Fruit fly (Drosophila melanogaster) whole organism, embryonic: ENCODE results near the gene Dbx.

Experiments used
- Antp ChIP-seq: fragments of 200-800 bp; sonication (Bioruptor generic); optimal IDR thresholded peaks from 3 replicates; lab custom pipeline; 2016; ENCODE audit warnings: missing biosample characterization, missing genetic modification characterization
- Atf3 ChIP-seq: fragments of 200-800 bp; sonication (Bioruptor generic); optimal IDR thresholded peaks from 3 replicates; lab custom pipeline; 2016; ENCODE audit warnings: missing biosample characterization, missing genetic modification characterization
- BEAF-32 ChIP-seq: fragments of 200-800 bp; sonication (Bioruptor generic); optimal IDR thresholded peaks from 3 replicates; lab custom pipeline; 2017; ENCODE audit warnings: missing biosample characterization, missing genetic modification characterization, mild to moderate bottlenecking, moderate library complexity, missing genetic modification reagents
- CG10321 ChIP-seq: fragments of 200-800 bp; sonication (Bioruptor generic); IDR thresholded peaks from 2 replicates; pipeline ENCODE4 v1.3.6; 2022; ENCODE audit warnings: missing biosample characterization, missing genetic modification characterization
- CG10543 ChIP-seq: fragments of 200-800 bp; sonication (Bioruptor generic); optimal IDR thresholded peaks from 3 replicates; lab custom pipeline; 2017; ENCODE audit warnings: missing biosample characterization, mild to moderate bottlenecking, missing genetic modification characterization, moderate library complexity
- CG11247 ChIP-seq: fragments of 200-800 bp; sonication (Bioruptor generic); IDR thresholded peaks from 2 replicates; pipeline ENCODE4 v1.3.6; 2022; ENCODE audit warnings: missing biosample characterization, missing genetic modification characterization
- CG11560 ChIP-seq: fragments of 200-800 bp; sonication (Bioruptor generic); IDR thresholded peaks from 3 replicates; pipeline ENCODE4 v1.3.6; 2022; ENCODE audit warnings: missing biosample characterization, missing genetic modification characterization
- CG12659 ChIP-seq: fragments of 200-800 bp; sonication (Bioruptor generic); optimal IDR thresholded peaks from 3 replicates; lab custom pipeline; 2017; ENCODE audit warnings: mild to moderate bottlenecking, missing biosample characterization, missing genetic modification reagents, missing genetic modification characterization
- CG12769 ChIP-seq: fragments of 200-800 bp; sonication (Bioruptor generic); optimal IDR thresholded peaks from 2 replicates; lab custom pipeline; 2019; ENCODE audit warnings: missing biosample characterization, mild to moderate bottlenecking, missing genetic modification characterization, moderate library complexity
- CG13296 ChIP-seq: fragments of 200-800 bp; sonication (Bioruptor generic); optimal IDR thresholded peaks from 3 replicates; lab custom pipeline; 2018; ENCODE audit warnings: missing biosample characterization, mild to moderate bottlenecking, missing genetic modification characterization
- CG17802 ChIP-seq: fragments of 200-800 bp; sonication (Bioruptor generic); optimal IDR thresholded peaks from 2 replicates; lab custom pipeline; 2018; ENCODE audit warnings: missing biosample characterization, mild to moderate bottlenecking, missing genetic modification characterization, moderate library complexity
- CG3281 ChIP-seq: fragments of 200-800 bp; sonication (Bioruptor generic); optimal IDR thresholded peaks from 3 replicates; lab custom pipeline; 2017; ENCODE audit warnings: missing biosample characterization, mild to moderate bottlenecking, missing genetic modification characterization
- CG4424 ChIP-seq: fragments of 200-800 bp; sonication (Bioruptor generic); optimal IDR thresholded peaks from 3 replicates; lab custom pipeline; 2016; ENCODE audit warnings: missing biosample characterization, missing genetic modification characterization
- CG5953 ChIP-seq: fragments of 200-800 bp; sonication (Bioruptor generic); IDR thresholded peaks from 2 replicates; pipeline ENCODE4 v1.3.6; 2022; ENCODE audit warnings: missing biosample characterization, missing genetic modification characterization
- CG6813 ChIP-seq: fragments of 200-800 bp; sonication (Bioruptor generic); optimal IDR thresholded peaks from 2 replicates; lab custom pipeline; 2017; ENCODE audit warnings: missing biosample characterization, missing genetic modification characterization, mild to moderate bottlenecking, moderate library complexity, missing genetic modification reagents
- CG7271 ChIP-seq: fragments of 200-800 bp; sonication (Bioruptor generic); optimal IDR thresholded peaks from 2 replicates; lab custom pipeline; 2018; ENCODE audit warnings: missing biosample characterization, mild to moderate bottlenecking, missing genetic modification characterization, moderate library complexity
- CG7556 ChIP-seq: fragments of 200-800 bp; sonication (Bioruptor generic); optimal IDR thresholded peaks from 2 replicates; lab custom pipeline; 2017; ENCODE audit warnings: missing biosample characterization, mild to moderate bottlenecking, missing genetic modification characterization
- CG7987 ChIP-seq: fragments of 200-800 bp; sonication (Bioruptor generic); optimal IDR thresholded peaks from 2 replicates; lab custom pipeline; 2018; ENCODE audit warnings: missing biosample characterization, mild to moderate bottlenecking, missing genetic modification characterization, moderate library complexity
- CG8388 ChIP-seq: fragments of 200-800 bp; sonication (Bioruptor generic); optimal IDR thresholded peaks from 2 replicates; lab custom pipeline; 2019; ENCODE audit warnings: missing biosample characterization, mild to moderate bottlenecking, missing genetic modification characterization, moderate library complexity
- CG9727 ChIP-seq: fragments of 200-800 bp; sonication (Bioruptor generic); optimal IDR thresholded peaks from 3 replicates; lab custom pipeline; 2017; ENCODE audit warnings: missing biosample characterization, mild to moderate bottlenecking, missing genetic modification characterization
- CTCF ChIP-seq: fragments of 200-800 bp; sonication (Bioruptor generic); optimal IDR thresholded peaks from 2 replicates; lab custom pipeline; 2017; ENCODE audit warnings: missing biosample characterization, mild to moderate bottlenecking, missing genetic modification characterization, moderate library complexity
- Chrac-16 ChIP-seq: fragments of 200-800 bp; sonication (Bioruptor generic); optimal IDR thresholded peaks from 3 replicates; lab custom pipeline; 2016; ENCODE audit warnings: missing biosample characterization, missing genetic modification characterization
- CoRest ChIP-seq: fragments of 200-800 bp; sonication (Bioruptor generic); optimal IDR thresholded peaks from 3 replicates; lab custom pipeline; 2018; ENCODE audit warnings: missing biosample characterization, mild to moderate bottlenecking, missing genetic modification characterization, moderate library complexity
- Ets65A ChIP-seq: fragments of 200-800 bp; sonication (Bioruptor generic); peaks from one replicate; lab custom pipeline; 2016; ENCODE audit warnings: missing biosample characterization, missing genetic modification characterization
- Fer1 ChIP-seq: fragments of 200-800 bp; sonication (Bioruptor generic); optimal IDR thresholded peaks from 2 replicates; lab custom pipeline; 2017; ENCODE audit warnings: missing biosample characterization, mild to moderate bottlenecking, missing genetic modification characterization
- HLH54F ChIP-seq: fragments of 200-800 bp; sonication (Bioruptor generic); optimal IDR thresholded peaks from 3 replicates; lab custom pipeline; 2016; ENCODE audit warnings: missing biosample characterization, missing genetic modification characterization
- Hmr ChIP-seq: fragments of 200-800 bp; sonication (Bioruptor generic); optimal IDR thresholded peaks from 3 replicates; lab custom pipeline; 2017; ENCODE audit warnings: mild to moderate bottlenecking, missing biosample characterization, missing genetic modification reagents, missing genetic modification characterization
- Hr3 ChIP-seq: fragments of 200-800 bp; sonication (Bioruptor generic); optimal IDR thresholded peaks from 3 replicates; lab custom pipeline; 2016; ENCODE audit warnings: missing biosample characterization, missing genetic modification characterization
- Hr78 ChIP-seq, 2 experiments: fragments of 200-800 bp in 1 of 2; fragments of >200 bp in 1 of 2; sonication (Bioruptor generic) in 1 of 2; optimal IDR thresholded peaks; 2 replicates each; lab custom pipeline; 2017 to 2019; ENCODE audit warnings: missing biosample characterization in 2 of 2, missing genetic modification characterization in 2 of 2, mild to moderate bottlenecking in 1 of 2, moderate library complexity in 1 of 2
- MBD-R2 ChIP-seq: fragments of 200-800 bp; sonication (Bioruptor generic); IDR thresholded peaks from 2 replicates; pipeline ENCODE4 v1.3.6; 2022; ENCODE audit warnings: missing biosample characterization, missing genetic modification characterization
- Max ChIP-seq: fragments of 200-800 bp; sonication (Bioruptor generic); optimal IDR thresholded peaks from 2 replicates; lab custom pipeline; 2016; ENCODE audit warnings: missing biosample characterization, mild to moderate bottlenecking, missing genetic modification characterization
- Mes4 ChIP-seq: fragments of 200-800 bp; sonication (Bioruptor generic); optimal IDR thresholded peaks from 2 replicates; lab custom pipeline; 2016; ENCODE audit warnings: missing biosample characterization, missing genetic modification characterization
- Nf-YC ChIP-seq: fragments of 200-800 bp; optimal IDR thresholded peaks from 3 replicates; lab custom pipeline; 2019; ENCODE audit warnings: missing biosample characterization, mild to moderate bottlenecking, missing genetic modification characterization, moderate library complexity
- Six4 ChIP-seq: fragments of 200-800 bp; sonication (Bioruptor generic); optimal IDR thresholded peaks from 2 replicates; lab custom pipeline; 2016; ENCODE audit warnings: missing biosample characterization, missing genetic modification characterization
- Ssrp ChIP-seq: fragments of 200-800 bp; sonication (Bioruptor generic); optimal IDR thresholded peaks from 2 replicates; lab custom pipeline; 2018; ENCODE audit warnings: missing biosample characterization, mild to moderate bottlenecking, missing genetic modification characterization, moderate library complexity
- TFAM ChIP-seq: fragments of 200-800 bp; sonication (Bioruptor generic); optimal IDR thresholded peaks from 2 replicates; lab custom pipeline; 2017; ENCODE audit warnings: missing biosample characterization, missing genetic modification characterization, inconsistent platforms
- al ChIP-seq: fragments of 200-800 bp; sonication (Bioruptor generic); IDR thresholded peaks from 2 replicates; pipeline ENCODE4 v1.3.6; 2022; ENCODE audit warnings: missing biosample characterization, missing genetic modification characterization
- crc ChIP-seq: fragments of 200-800 bp; sonication (Bioruptor generic); optimal IDR thresholded peaks from 2 replicates; lab custom pipeline; 2016; ENCODE audit warnings: missing biosample characterization, missing genetic modification characterization
- croc ChIP-seq: fragments of 200-800 bp; sonication (Bioruptor generic); conservative IDR thresholded peaks from 3 replicates; pipeline ENCODE4 v1.3.6; 2022; ENCODE audit warnings: missing biosample characterization, missing genetic modification characterization
- en ChIP-seq: fragments of 200-800 bp; sonication (Bioruptor generic); optimal IDR thresholded peaks from 2 replicates; lab custom pipeline; 2016; ENCODE audit warnings: missing biosample characterization, missing genetic modification characterization
- esg ChIP-seq: fragments of 200-800 bp; sonication (Bioruptor generic); conservative IDR thresholded peaks from 2 replicates; pipeline ENCODE4 v1.3.6; 2022; ENCODE audit warnings: missing biosample characterization, missing genetic modification characterization
- gcm ChIP-seq: fragments of 200-800 bp; sonication (Bioruptor generic); optimal IDR thresholded peaks from 2 replicates; lab custom pipeline; 2019; ENCODE audit warnings: missing biosample characterization, mild to moderate bottlenecking, missing genetic modification characterization, moderate library complexity
- knrl ChIP-seq: fragments of 200-800 bp; sonication (Bioruptor generic); IDR thresholded peaks from 3 replicates; pipeline ENCODE4 v1.3.6; 2022; ENCODE audit warnings: missing biosample characterization, missing genetic modification characterization; ENCODE audit not compliant: partially characterized antibody
- lbe ChIP-seq: fragments of 200-800 bp; sonication (Bioruptor generic); optimal IDR thresholded peaks from 2 replicates; lab custom pipeline; 2016; ENCODE audit warnings: missing biosample characterization, mild to moderate bottlenecking, missing genetic modification characterization
- maf-S ChIP-seq: fragments of 200-800 bp; sonication (Bioruptor generic); optimal IDR thresholded peaks from 2 replicates; lab custom pipeline; 2016; ENCODE audit warnings: missing biosample characterization, missing genetic modification characterization
- phol ChIP-seq: fragments of 200-800 bp; sonication (Bioruptor generic); optimal IDR thresholded peaks from 3 replicates; lab custom pipeline; 2018; ENCODE audit warnings: missing biosample characterization, mild to moderate bottlenecking, missing genetic modification characterization, moderate library complexity
- sc ChIP-seq, 3 experiments: fragments of >200 bp in 2 of 3; fragments of 200-800 bp in 1 of 3; sonication (Bioruptor generic) in 1 of 3; optimal IDR thresholded peaks; 2 replicates in 2 of 3; 3 replicates in 1 of 3; lab custom pipeline; 2017; ENCODE audit warnings: mild to moderate bottlenecking in 1 of 3, missing biosample characterization in 1 of 3, missing genetic modification characterization in 1 of 3, missing genetic modification reagents in 1 of 3
- slp2 ChIP-seq: fragments of 200-800 bp; sonication (Bioruptor generic); optimal IDR thresholded peaks from 2 replicates; lab custom pipeline; 2016; ENCODE audit warnings: missing biosample characterization, missing genetic modification characterization
- sob ChIP-seq: fragments of 200-800 bp; sonication (Bioruptor generic); IDR thresholded peaks from 2 replicates; pipeline ENCODE4 v1.3.6; 2022; ENCODE audit warnings: missing biosample characterization, missing genetic modification characterization
- unc-4 ChIP-seq: fragments of 200-800 bp; sonication (Bioruptor generic); IDR thresholded peaks from 2 replicates; pipeline ENCODE4 v1.3.6; 2022; ENCODE audit warnings: missing biosample characterization, missing genetic modification characterization; ENCODE audit not compliant: partially characterized antibody

Gene Dbx

DNA sequence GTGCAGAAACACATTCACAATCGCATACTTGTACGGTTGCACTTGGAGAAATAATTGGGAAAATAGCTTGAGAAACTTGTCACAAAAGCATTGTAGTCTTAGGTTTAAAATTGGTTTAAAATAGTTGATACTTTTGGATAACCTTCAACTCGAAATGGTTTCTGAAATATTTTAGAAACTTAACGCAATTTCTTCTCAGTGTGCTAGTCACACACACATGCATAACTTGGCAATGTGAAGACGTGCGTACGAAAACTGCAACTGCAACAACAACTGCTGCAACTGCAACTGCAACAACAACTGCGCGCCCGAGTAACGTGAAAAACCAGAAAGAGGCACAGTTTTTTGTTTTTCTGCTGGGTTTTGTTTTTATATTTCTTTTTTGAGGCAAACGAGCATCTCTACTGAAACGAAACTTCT is 35.0 kb upstream of the Dbx start (continued):
- no peak for TF ChIP-seq CG10543 (GFP tag; lab: Kevin White, UChicago)
- TF ChIP-seq CoRest (tag; lab: Kevin White, UChicago): peak; percentile 79
- peak; percentile 18 for TF ChIP-seq Nf-YC (tag; lab: Kevin White, UChicago)
- TF ChIP-seq CG17802 (tag; lab: Kevin White, UChicago): peak; percentile 62
- TF ChIP-seq Six4 (GFP tag; lab: Kevin White, UChicago): peak; percentile 72
- peak; percentile 39 for TF ChIP-seq CTCF (GFP tag; lab: Kevin White, UChicago)
- peak; percentile 88 for TF ChIP-seq Ssrp (tag; lab: Kevin White, UChicago)
- peak; percentile 66 for TF ChIP-seq CG7556 (GFP tag; lab: Kevin White, UChicago)
- peak; percentile 74 for TF ChIP-seq CG11247
- TF ChIP-seq slp2 (GFP tag; lab: Kevin White, UChicago): peak; percentile 44
- peak; percentile 86 for TF ChIP-seq CG4424 (GFP tag; lab: Kevin White, UChicago)
- TF ChIP-seq Mes4 (GFP tag; lab: Kevin White, UChicago): peak; percentile 78
- no peak for TF ChIP-seq sc (optimal IDR thresholded peaks at IDR 0.05; lab: Kevin White, UChicago)
- peak; percentile 78 for TF ChIP-seq sc (GFP tag; optimal IDR thresholded peaks at IDR 0.05; lab: Kevin White, UChicago)
- TF ChIP-seq Ets65A: peak; percentile 98
- peak; percentile 59 for TF ChIP-seq gcm (GFP tag; lab: Kevin White, UChicago)
- TF ChIP-seq TFAM: peak; percentile 62
- TF ChIP-seq knrl (GFP tag; lab: Robert Waterston, UW): no peak
- no peak for TF ChIP-seq CG11560 (tag; lab: Robert Waterston, UW)
- TF ChIP-seq CG7271 (tag; lab: Kevin White, UChicago): peak; percentile 85
- TF ChIP-seq CG8388 (GFP tag; lab: Kevin White, UChicago): peak; percentile 79
- TF ChIP-seq Hmr (GFP tag; lab: Kevin White, UChicago): no peak
- TF ChIP-seq en (GFP tag; lab: Kevin White, UChicago): peak; percentile 78
- peak; percentile 66 for TF ChIP-seq CG12659 (GFP tag; lab: Kevin White, UChicago)
- peak; percentile 77 for TF ChIP-seq Max (GFP tag; lab: Kevin White, UChicago)
- TF ChIP-seq CG12769 (tag; lab: Kevin White, UChicago): peak; percentile 77
- TF ChIP-seq CG10321 (GFP tag; lab: Robert Waterston, UW): peak; percentile 49; the same call in 1 of the 2 replicates
- no peak for TF ChIP-seq MBD-R2 (GFP tag; lab: Robert Waterston, UW)
- peak; percentile 80 for TF ChIP-seq Hr3 (GFP tag; lab: Kevin White, UChicago)
- peak in 1 of 2 experiments; percentile 31 for TF ChIP-seq Hr78 (GFP tag; optimal IDR thresholded peaks at IDR 0.05; lab: Kevin White, UChicago)
- TF ChIP-seq CG6813 (GFP tag; lab: Kevin White, UChicago): peak; percentile 77
- TF ChIP-seq CG3281 (GFP tag; lab: Kevin White, UChicago): peak; percentile 12
- peak; percentile 49 for TF ChIP-seq CG13296 (GFP tag; lab: Kevin White, UChicago)
- peak; percentile 40 for TF ChIP-seq crc (GFP tag; lab: Kevin White, UChicago)
- TF ChIP-seq Antp (GFP tag; lab: Kevin White, UChicago): peak; percentile 75
- TF ChIP-seq HLH54F (GFP tag; lab: Kevin White, UChicago): peak; percentile 42
- TF ChIP-seq CG9727 (GFP tag; lab: Kevin White, UChicago): peak; percentile 91
- peak; percentile 81 for TF ChIP-seq Chrac-16 (GFP tag; lab: Kevin White, UChicago)
- TF ChIP-seq BEAF-32 (GFP tag; lab: Kevin White, UChicago): no peak
- peak; percentile 63 for TF ChIP-seq Fer1 (GFP tag; lab: Kevin White, UChicago)
- TF ChIP-seq CG7987: no peak
- TF ChIP-seq esg (GFP tag; lab: Robert Waterston, UW): peak; percentile 82
- TF ChIP-seq maf-S (GFP tag; lab: Kevin White, UChicago): peak; percentile 41
- peak; percentile 84 for TF ChIP-seq croc
- no peak for TF ChIP-seq unc-4 (GFP tag; lab: Robert Waterston, UW)
- peak; percentile 73; the same call in 1 of the 2 replicates for TF ChIP-seq sob (GFP tag; lab: Robert Waterston, UW)
- peak; percentile 93 for TF ChIP-seq phol
- TF ChIP-seq al (GFP tag; lab: Robert Waterston, UW): peak; percentile 32; the same call in 1 of the 2 replicates
- peak; percentile 93 for TF ChIP-seq lbe (GFP tag; lab: Kevin White, UChicago)
- peak; percentile 82 for TF ChIP-seq Atf3
- peak; percentile 77 for TF ChIP-seq CG5953
